Worm (Caenorhabditis elegans) whole organism, L4 larva: Measurements from ENCODE around the gene Y53G8AR.8.

Experiments
- D1046.2 ChIP-seq: fragments of 200-800 bp; sonication (Bioruptor generic); IDR thresholded peaks from 2 replicates; pipeline ENCODE4 v1.3.6; 2022; ENCODE audit warnings: missing genetic modification characterization, missing compliant biosample characterization
- F26F4.8 ChIP-seq: fragments of 200-800 bp; sonication (Bioruptor generic); conservative IDR thresholded peaks from 2 replicates; pipeline ENCODE4 v1.3.6; 2022; ENCODE audit warnings: missing genetic modification characterization, missing compliant biosample characterization
- F37D6.2 ChIP-seq: sonication (generic microtip); optimal IDR thresholded peaks from 2 replicates; lab custom pipeline; 2016; ENCODE audit warnings: mild to moderate bottlenecking, missing genetic modification characterization, missing compliant biosample characterization
- T26A8.4 ChIP-seq: fragments of 200-800 bp; sonication (Bioruptor generic); IDR thresholded peaks from 2 replicates; pipeline ENCODE4 v1.3.6; 2022; ENCODE audit warnings: missing genetic modification characterization, missing compliant biosample characterization
- Y105C5A.15 ChIP-seq: fragments of 200-800 bp; sonication (Bioruptor generic); IDR thresholded peaks from 2 replicates; pipeline ENCODE4 v1.3.6; 2022; ENCODE audit warnings: missing genetic modification characterization, missing compliant biosample characterization
- Y5F2A.4 ChIP-seq: fragments of 200-800 bp; sonication (Bioruptor generic); optimal IDR thresholded peaks from 2 replicates; lab custom pipeline; 2018; ENCODE audit warnings: mild to moderate bottlenecking, missing genetic modification characterization, missing compliant biosample characterization
- ZK337.2 ChIP-seq: fragments of 200-800 bp; sonication (Bioruptor generic); IDR thresholded peaks from 2 replicates; pipeline ENCODE4 v1.3.6; 2022; ENCODE audit warnings: missing genetic modification reagents, missing genetic modification characterization, missing compliant biosample characterization
- ZK546.5 ChIP-seq, 2 experiments: sonication (generic microtip); optimal IDR thresholded peaks; 2 replicates each; lab custom pipeline; 2017; ENCODE audit warnings: missing biosample characterization in 2 of 2, missing genetic modification characterization in 2 of 2
- aly-2 ChIP-seq: sonication (generic microtip); optimal IDR thresholded peaks from 2 replicates; lab custom pipeline; 2018; ENCODE audit warnings: missing biosample characterization, missing genetic modification characterization
- ama-1 ChIP-seq: fragments of 150-350 bp; optimal IDR thresholded peaks from 2 replicates; lab custom pipeline; 2014; ENCODE audit warnings: inconsistent platforms, mixed read lengths
- arid-1 ChIP-seq: fragments of 200-800 bp; sonication (Bioruptor generic); conservative IDR thresholded peaks from 2 replicates; pipeline ENCODE4 v1.3.6; 2022; ENCODE audit warnings: missing genetic modification reagents, missing genetic modification characterization, missing compliant biosample characterization
- ceh-20 ChIP-seq: fragments of 200-800 bp; sonication (Bioruptor generic); IDR thresholded peaks from 2 replicates; pipeline ENCODE4 v1.3.6; 2022; ENCODE audit warnings: missing genetic modification reagents, missing genetic modification characterization, missing compliant biosample characterization
- ceh-44 ChIP-seq: fragments of 200-800 bp; sonication (Bioruptor generic); IDR thresholded peaks from 2 replicates; pipeline ENCODE4 v1.3.6; 2022; ENCODE audit warnings: missing genetic modification reagents, missing genetic modification characterization, missing compliant biosample characterization
- ceh-62 ChIP-seq: sonication (generic microtip); optimal IDR thresholded peaks from 2 replicates; lab custom pipeline; 2017; ENCODE audit warnings: missing biosample characterization, missing genetic modification characterization
- ces-1 ChIP-seq: fragments of 150-350 bp; sonication (generic microtip); optimal IDR thresholded peaks from 4 replicates; lab custom pipeline; 2014; ENCODE audit warnings: missing biosample characterization, missing genetic modification reagents, missing genetic modification characterization
- dmd-8 ChIP-seq: fragments of 200-800 bp; sonication (Bioruptor generic); IDR thresholded peaks from 2 replicates; pipeline ENCODE4 v1.3.6; 2022; ENCODE audit warnings: missing genetic modification characterization, missing compliant biosample characterization
- dpl-1 ChIP-seq: fragments of 150-350 bp; optimal IDR thresholded peaks from 2 replicates; lab custom pipeline; 2014; ENCODE audit warnings: missing biosample characterization, missing genetic modification reagents, missing genetic modification characterization
- dve-1 ChIP-seq: sonication (generic microtip); optimal IDR thresholded peaks from 2 replicates; lab custom pipeline; 2017; ENCODE audit warnings: antibody characterized with exemption, mild to moderate bottlenecking, missing genetic modification characterization, missing compliant biosample characterization; ENCODE audit not compliant: insufficient read depth
- egl-43 ChIP-seq: fragments of 200-800 bp; sonication (Bioruptor generic); IDR thresholded peaks from 2 replicates; pipeline ENCODE4 v1.3.6; 2022; ENCODE audit warnings: missing genetic modification reagents, missing genetic modification characterization, missing compliant biosample characterization
- fkh-10 ChIP-seq: fragments of 150-350 bp; optimal IDR thresholded peaks from 2 replicates; lab custom pipeline; 2014; ENCODE audit warnings: missing biosample characterization, missing genetic modification reagents, missing genetic modification characterization
- hlh-11 ChIP-seq: fragments of 200-800 bp; sonication (Bioruptor generic); optimal IDR thresholded peaks from 2 replicates; lab custom pipeline; 2018; ENCODE audit warnings: mild to moderate bottlenecking, missing genetic modification characterization, missing compliant biosample characterization
- hlh-30 ChIP-seq: sonication (generic microtip); optimal IDR thresholded peaks from 2 replicates; lab custom pipeline; 2017; ENCODE audit warnings: antibody characterized with exemption, mild to moderate bottlenecking, missing genetic modification characterization, missing compliant biosample characterization; ENCODE audit not compliant: insufficient read depth
- lin-1 ChIP-seq: fragments of 200-800 bp; sonication (Bioruptor generic); IDR thresholded peaks from 2 replicates; pipeline ENCODE4 v1.3.6; 2022; ENCODE audit warnings: missing genetic modification reagents, missing genetic modification characterization, missing compliant biosample characterization
- lin-13 ChIP-seq: fragments of 150-350 bp; optimal IDR thresholded peaks from 2 replicates; lab custom pipeline; 2014; ENCODE audit warnings: missing biosample characterization, missing genetic modification reagents, missing genetic modification characterization
- lin-15B ChIP-seq: fragments of 150-350 bp; sonication (generic microtip); optimal IDR thresholded peaks from 3 replicates; lab custom pipeline; 2014; ENCODE audit warnings: missing biosample characterization, missing genetic modification characterization
- lin-29 ChIP-seq: fragments of 200-800 bp; sonication (Bioruptor generic); IDR thresholded peaks from 2 replicates; pipeline ENCODE4 v1.3.6; 2022; ENCODE audit warnings: missing genetic modification reagents, missing genetic modification characterization, missing compliant biosample characterization
- lsy-2 ChIP-seq, 2 experiments: fragments of 150-350 bp in 1 of 2; sonication (generic microtip) in 1 of 2; optimal IDR thresholded peaks; 2 replicates each; lab custom pipeline; 2014 to 2017; ENCODE audit warnings: missing biosample characterization in 2 of 2, missing genetic modification characterization in 2 of 2
- madf-5 ChIP-seq, 2 experiments: fragments of 200-800 bp; sonication (Bioruptor generic); IDR thresholded peaks; 2 replicates each; pipeline ENCODE4 v1.3.6; 2022; ENCODE audit warnings: missing compliant biosample characterization in 2 of 2, missing genetic modification characterization in 2 of 2
- mdl-1 ChIP-seq, 2 experiments: fragments of 150-350 bp in 1 of 2; sonication (generic microtip) in 1 of 2; optimal IDR thresholded peaks; 2 replicates each; lab custom pipeline; 2014 to 2017; ENCODE audit warnings: missing biosample characterization in 2 of 2, missing genetic modification characterization in 2 of 2
- mdt-29 ChIP-seq: fragments of 200-800 bp; sonication (Bioruptor generic); IDR thresholded peaks from 2 replicates; pipeline ENCODE4 v1.3.6; 2022; ENCODE audit warnings: missing genetic modification reagents, missing genetic modification characterization, missing compliant biosample characterization
- mep-1 ChIP-seq: fragments of 150-350 bp; sonication (generic microtip); optimal IDR thresholded peaks from 3 replicates; lab custom pipeline; 2014; ENCODE audit warnings: missing biosample characterization, missing genetic modification characterization
- mxl-2 ChIP-seq: fragments of 200-800 bp; sonication (Bioruptor generic); conservative IDR thresholded peaks from 2 replicates; pipeline ENCODE4 v1.3.6; 2022; ENCODE audit warnings: missing genetic modification reagents, missing genetic modification characterization, missing compliant biosample characterization
- nhr-102 ChIP-seq: sonication (generic microtip); optimal IDR thresholded peaks from 2 replicates; lab custom pipeline; 2016; ENCODE audit warnings: mild to moderate bottlenecking, missing genetic modification characterization, moderate library complexity, missing compliant biosample characterization
- nhr-11 ChIP-seq: fragments of 150-350 bp; optimal IDR thresholded peaks from 2 replicates; lab custom pipeline; 2014; ENCODE audit warnings: missing biosample characterization, missing genetic modification characterization
- nhr-237 ChIP-seq: sonication (generic microtip); optimal IDR thresholded peaks from 2 replicates; lab custom pipeline; 2017; ENCODE audit warnings: missing biosample characterization, missing genetic modification characterization
- nhr-25 ChIP-seq: sonication (generic microtip); optimal IDR thresholded peaks from 2 replicates; lab custom pipeline; 2017; ENCODE audit warnings: missing genetic modification characterization, mild to moderate bottlenecking, missing compliant biosample characterization, antibody characterized with exemption, moderate library complexity, borderline replicate concordance; ENCODE audit not compliant: insufficient read depth
- nhr-28 ChIP-seq: fragments of 150-350 bp; optimal IDR thresholded peaks from 2 replicates; lab custom pipeline; 2014; ENCODE audit warnings: missing biosample characterization, missing genetic modification characterization
- nhr-41 ChIP-seq: fragments of 200-800 bp; sonication (Bioruptor generic); IDR thresholded peaks from 2 replicates; pipeline ENCODE4 v1.3.6; 2022; ENCODE audit warnings: missing genetic modification reagents, missing genetic modification characterization, missing compliant biosample characterization
- nhr-42 ChIP-seq: fragments of 200-800 bp; sonication (Bioruptor generic); IDR thresholded peaks from 2 replicates; pipeline ENCODE4 v1.3.6; 2022; ENCODE audit warnings: missing genetic modification characterization, missing compliant biosample characterization
- nhr-48 ChIP-seq: sonication (generic microtip); optimal IDR thresholded peaks from 2 replicates; lab custom pipeline; 2016; ENCODE audit warnings: mild to moderate bottlenecking, missing genetic modification characterization, missing compliant biosample characterization
- nhr-76 ChIP-seq: fragments of 150-350 bp; optimal IDR thresholded peaks from 2 replicates; lab custom pipeline; 2014; ENCODE audit warnings: missing biosample characterization, missing genetic modification characterization
- pha-4 ChIP-seq, 2 experiments: fragments of 150-350 bp in 1 of 2; fragments of 200-800 bp in 1 of 2; sonication (Bioruptor generic) in 1 of 2; IDR thresholded peaks in 1 of 2; optimal IDR thresholded peaks in 1 of 2; 2 replicates each; pipeline versions ENCODE4 v1.3.6 to Lab custom; 2014 to 2022; ENCODE audit warnings: missing genetic modification characterization in 2 of 2, missing genetic modification reagents in 2 of 2, missing biosample characterization in 1 of 2, missing compliant biosample characterization in 1 of 2
- saeg-2 ChIP-seq: fragments of 200-800 bp; sonication (Bioruptor generic); IDR thresholded peaks from 2 replicates; pipeline ENCODE4 v1.3.6; 2022; ENCODE audit warnings: missing genetic modification reagents, missing genetic modification characterization, missing compliant biosample characterization
- snpc-4 ChIP-seq: fragments of 150-350 bp; optimal IDR thresholded peaks from 2 replicates; lab custom pipeline; 2014; ENCODE audit warnings: missing biosample characterization, missing genetic modification characterization
- spr-3 ChIP-seq: fragments of 200-800 bp; sonication (Bioruptor generic); optimal IDR thresholded peaks from 2 replicates; lab custom pipeline; 2018; ENCODE audit warnings: mild to moderate bottlenecking, missing genetic modification characterization, missing compliant biosample characterization
- tra-1 ChIP-seq: fragments of 200-800 bp; sonication (Bioruptor generic); IDR thresholded peaks from 2 replicates; pipeline ENCODE4 v1.3.6; 2022; ENCODE audit warnings: missing genetic modification reagents, missing genetic modification characterization, missing compliant biosample characterization
- vab-7 ChIP-seq: fragments of 200-800 bp; sonication (Bioruptor generic); IDR thresholded peaks from 2 replicates; pipeline ENCODE4 v1.3.6; 2022; ENCODE audit warnings: missing genetic modification reagents, missing genetic modification characterization, missing compliant biosample characterization
- zag-1 ChIP-seq: fragments of 150-350 bp; optimal IDR thresholded peaks from 2 replicates; lab custom pipeline; 2014; ENCODE audit warnings: missing biosample characterization, missing genetic modification characterization
- zfp-2 ChIP-seq: sonication (generic microtip); optimal IDR thresholded peaks from 2 replicates; lab custom pipeline; 2016; ENCODE audit warnings: mild to moderate bottlenecking, missing genetic modification characterization, missing compliant biosample characterization
- zip-11 ChIP-seq: fragments of 200-800 bp; sonication (Bioruptor generic); IDR thresholded peaks from 2 replicates; pipeline ENCODE4 v1.3.6; 2022; ENCODE audit warnings: missing genetic modification characterization, missing compliant biosample characterization
- zip-2 ChIP-seq: fragments of 150-350 bp; optimal IDR thresholded peaks from 2 replicates; lab custom pipeline; 2014; ENCODE audit warnings: missing biosample characterization, missing genetic modification characterization
- ztf-11 ChIP-seq: fragments of 150-350 bp; optimal IDR thresholded peaks from 2 replicates; lab custom pipeline; 2014; ENCODE audit warnings: missing biosample characterization, missing genetic modification characterization

Y53G8AR.8 gene

DNA sequence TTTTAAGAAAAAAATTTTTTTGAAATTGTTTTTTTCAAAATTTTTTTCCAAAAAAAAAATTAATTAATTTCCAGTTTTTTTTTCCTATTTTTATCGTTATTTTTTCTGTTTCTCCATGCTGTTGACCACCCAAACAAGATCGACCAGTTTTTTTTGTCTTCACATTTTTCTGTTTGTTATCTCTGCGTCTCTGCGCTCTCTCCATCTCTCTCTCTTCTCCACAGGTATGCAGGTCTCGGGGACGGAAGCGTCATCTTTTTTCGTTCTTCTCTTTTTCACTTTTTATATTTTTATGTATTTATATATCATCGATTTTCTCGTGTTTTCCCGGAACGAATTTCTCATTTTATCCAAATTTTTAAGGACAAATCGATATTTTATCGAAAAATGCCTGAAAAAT, 14.8 kb upstream of the Y53G8AR.8 start (continued):
- TF ChIP-seq madf-5 (GFP tag; IDR thresholded peaks at IDR 0.05; lab: Robert Waterston, UW) (no peak), F37D6.2 (tag; lab: Kevin White, UChicago) (no peak), saeg-2 (no peak), nhr-102 (tag; lab: Kevin White, UChicago) (no peak), egl-43 (no peak), F26F4.8 (GFP tag; lab: Robert Waterston, UW) (no peak), lsy-2 (tag; optimal IDR thresholded peaks at IDR 0.05; lab: Kevin White, UChicago) (peak in 1 of 2 experiments; percentile 4), mep-1 (tag; lab: Kevin White, UChicago) (peak; percentile 1), ama-1 (lab: Kevin White, UChicago) (no peak), nhr-41 (GFP tag; lab: Robert Waterston, UW) (no peak), ceh-44 (no peak), snpc-4 (tag; lab: Kevin White, UChicago) (no peak), mdl-1 (tag; optimal IDR thresholded peaks at IDR 0.05; lab: Kevin White, UChicago) (peak in 1 of 2 experiments; percentile 26), nhr-237 (tag; lab: Kevin White, UChicago) (no peak), hlh-11 (tag; lab: Kevin White, UChicago) (peak; percentile 36), spr-3 (GFP tag; lab: Kevin White, UChicago) (no peak), zfp-2 (no peak), ces-1 (no peak), ZK337.2 (no peak), dmd-8 (GFP tag; lab: Robert Waterston, UW) (no peak), mdt-29 (GFP tag; lab: Robert Waterston, UW) (no peak), lin-29 (GFP tag; lab: Robert Waterston, UW) (no peak), arid-1 (GFP tag; lab: Robert Waterston, UW) (no peak), Y5F2A.4 (GFP tag; lab: Kevin White, UChicago) (no peak), dve-1 (peak; percentile 31), nhr-28 (tag; lab: Kevin White, UChicago) (peak; percentile 37), nhr-42 (GFP tag; lab: Robert Waterston, UW) (no peak), Y105C5A.15 (no peak), ZK546.5 (tag; optimal IDR thresholded peaks at IDR 0.05; lab: Kevin White, UChicago) (no peak), ceh-20 (GFP tag; lab: Robert Waterston, UW) (no peak), nhr-11 (no peak), zip-2 (tag; lab: Kevin White, UChicago) (no peak), ceh-62 (tag; lab: Kevin White, UChicago) (no peak), nhr-76 (no peak), nhr-48 (tag; lab: Kevin White, UChicago) (peak; percentile 9), zip-11 (GFP tag; lab: Robert Waterston, UW) (no peak), T26A8.4 (no peak), pha-4 (GFP tag; IDR thresholded peaks at IDR 0.05; lab: Robert Waterston, UW) (no peak), pha-4 (tag; optimal IDR thresholded peaks at IDR 0.05; lab: Kevin White, UChicago) (no peak), lin-1 (GFP tag; lab: Robert Waterston, UW) (no peak), hlh-30 (tag; lab: Kevin White, UChicago) (peak; percentile 54), D1046.2 (GFP tag; lab: Robert Waterston, UW) (no peak), aly-2 (no peak), dpl-1 (GFP tag; lab: Kevin White, UChicago) (peak; percentile 1), vab-7 (no peak), zag-1 (no peak), lin-15B (no peak), mxl-2 (GFP tag; lab: Robert Waterston, UW) (no peak), nhr-25 (tag; lab: Kevin White, UChicago) (no peak), fkh-10 (GFP tag; lab: Kevin White, UChicago) (no peak), lin-13 (no peak), ztf-11 (no peak), tra-1 (no peak)
